Fruit fly (Drosophila melanogaster): ENCODE measurements around the gene CG17681.

The CG17681 gene

DNA sequence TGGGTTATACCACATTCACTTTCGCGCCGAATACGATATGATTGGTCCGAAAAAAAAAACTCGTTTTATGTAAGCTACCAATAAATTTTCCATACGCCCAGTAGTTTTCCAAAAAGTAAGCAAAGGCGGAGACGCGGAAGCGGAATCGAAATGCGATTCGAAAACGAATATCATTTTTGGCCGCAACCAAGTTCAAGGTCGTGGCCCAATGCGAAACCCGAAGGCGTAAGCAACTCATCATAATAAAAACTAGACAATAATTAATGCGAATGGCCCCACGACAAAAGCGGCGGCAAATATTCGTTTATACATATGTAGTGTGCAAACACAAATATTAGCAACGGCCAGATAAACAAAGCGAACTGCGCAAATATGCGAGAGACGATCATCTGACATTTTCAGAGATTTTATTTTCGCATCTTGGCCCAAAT, 16.5 kb upstream of the CG17681 start (continued):
- peak; percentile 32 for TF ChIP-seq zfh2 (GFP tag; optimal IDR thresholded peaks at IDR 0.05)
- peak; percentile 38; the same call in 1 of the 2 replicates for TF ChIP-seq Adf1 (GFP tag; IDR thresholded peaks at IDR 0.05)
- peak; percentile 44; the same call in 1 of the 2 replicates for TF ChIP-seq CG10321 (GFP tag; IDR thresholded peaks at IDR 0.05)
- peak; percentile 4 for TF ChIP-seq her (GFP tag; optimal IDR thresholded peaks at IDR 0.05)
- peak; percentile 58 for TF ChIP-seq CG15011 (GFP tag; optimal IDR thresholded peaks at IDR 0.05)
- no peak for TF ChIP-seq CG2202 (tag; optimal IDR thresholded peaks at IDR 0.05)
- peak; percentile 75 for TF ChIP-seq Rfx (GFP tag; IDR thresholded peaks at IDR 0.05)
- no peak for TF ChIP-seq CG14667 (GFP tag; IDR thresholded peaks at IDR 0.05)
- peak; percentile 13 for TF ChIP-seq Mad (GFP tag; optimal IDR thresholded peaks at IDR 0.05)
- peak; percentile 25 for TF ChIP-seq luna (GFP tag; optimal IDR thresholded peaks at IDR 0.05)
- TF ChIP-seq CoRest (tag; optimal IDR thresholded peaks at IDR 0.05): peak; percentile 19
- peak; percentile 51 for TF ChIP-seq CG18011 (GFP tag; optimal IDR thresholded peaks at IDR 0.05)
- no peak for TF ChIP-seq fd64A (GFP tag; optimal IDR thresholded peaks at IDR 0.05)
- no peak for TF ChIP-seq chm (GFP tag; IDR thresholded peaks at IDR 0.05)
- TF ChIP-seq CG10543 (GFP tag; optimal IDR thresholded peaks at IDR 0.05): peak; percentile 81
- TF ChIP-seq CG14965 (GFP tag; optimal IDR thresholded peaks at IDR 0.05; ENCODE audit: borderline replicate concordance): no peak
- peak; percentile 55 for TF ChIP-seq CG2678 (tag; optimal IDR thresholded peaks at IDR 0.05)
- no peak for TF ChIP-seq hkb (optimal IDR thresholded peaks at IDR 0.05)
- TF ChIP-seq hkb (GFP tag; IDR thresholded peaks at IDR 0.05): peak; percentile 29; the same call in 1 of the 2 replicates
- no peak for TF ChIP-seq Stat92E (GFP tag; optimal IDR thresholded peaks at IDR 0.05)
- peak; percentile 44 for TF ChIP-seq CG9932 (GFP tag; IDR thresholded peaks at IDR 0.05)
- TF ChIP-seq Dbx (GFP tag; IDR thresholded peaks at IDR 0.05): 0 out of 3 replicates have a peak, but pooled peaks have one; percentile 52
- TF ChIP-seq sr (GFP tag; IDR thresholded peaks at IDR 0.05): peak; percentile 43; the same call in 2 of the 3 replicates
- TF ChIP-seq gro (GFP tag; optimal IDR thresholded peaks at IDR 0.05): peak; percentile 66
- peak; percentile 42 for TF ChIP-seq CG1233 (GFP tag; optimal IDR thresholded peaks at IDR 0.05)
- TF ChIP-seq CG13296 (GFP tag; optimal IDR thresholded peaks at IDR 0.05): peak; percentile 37
- TF ChIP-seq CG3163 (GFP tag; optimal IDR thresholded peaks at IDR 0.05): peak; percentile 14
- peak; percentile 42 for TF ChIP-seq disco-r (GFP tag; optimal IDR thresholded peaks at IDR 0.05)
- peak; percentile 7 for TF ChIP-seq scrt (GFP tag; optimal IDR thresholded peaks at IDR 0.05)
- TF ChIP-seq CG1647 (GFP tag; optimal IDR thresholded peaks at IDR 0.05): no peak
- TF ChIP-seq PHDP (tag; optimal IDR thresholded peaks at IDR 0.05): peak; percentile 38
- TF ChIP-seq CG1792 (GFP tag; optimal IDR thresholded peaks at IDR 0.05): peak; percentile 57
- peak; percentile 21; the same call in 1 of the 2 replicates for TF ChIP-seq CG31224 (GFP tag; IDR thresholded peaks at IDR 0.05)
- no peak for TF ChIP-seq Trl (optimal IDR thresholded peaks at IDR 0.05)
- peak; percentile 68 for TF ChIP-seq Trl (GFP tag; optimal IDR thresholded peaks at IDR 0.05)
- peak; percentile 55 for TF ChIP-seq cwo (GFP tag; optimal IDR thresholded peaks at IDR 0.05)
- TF ChIP-seq CG16863 (GFP tag; optimal IDR thresholded peaks at IDR 0.05): no peak
- no peak for TF ChIP-seq pan (optimal IDR thresholded peaks at IDR 0.05)
- peak in 1 of 2 experiments; percentile 16 for TF ChIP-seq pan (GFP tag; optimal IDR thresholded peaks at IDR 0.05 in 1 of 2, IDR thresholded peaks at IDR 0.05 in 1 of 2)
- TF ChIP-seq org-1 (GFP tag; optimal IDR thresholded peaks at IDR 0.05): peak; percentile 14
- no peak for TF ChIP-seq lov (optimal IDR thresholded peaks at IDR 0.05)
- no peak for TF ChIP-seq lov (GFP tag; IDR thresholded peaks at IDR 0.05)
- TF ChIP-seq sens (GFP tag): peak; percentile 39
- no peak for TF ChIP-seq Elba2 (GFP tag; optimal IDR thresholded peaks at IDR 0.05)
- peak; percentile 27 for TF ChIP-seq HHEX (GFP tag; optimal IDR thresholded peaks at IDR 0.05)
- TF ChIP-seq Meics (GFP tag; optimal IDR thresholded peaks at IDR 0.05): peak; percentile 72
- TF ChIP-seq bcd (GFP tag; optimal IDR thresholded peaks at IDR 0.05): peak; percentile 31
- peak; percentile 50 for TF ChIP-seq CG6765 (GFP tag; optimal IDR thresholded peaks at IDR 0.05)
- TF ChIP-seq cato (GFP tag; optimal IDR thresholded peaks at IDR 0.05; ENCODE audit: borderline replicate concordance): no peak
- TF ChIP-seq ash1 (GFP tag; optimal IDR thresholded peaks at IDR 0.05): peak; percentile 18
- peak; percentile 26 for TF ChIP-seq CG13894 (tag; optimal IDR thresholded peaks at IDR 0.05)
- peak in 1 of 2 experiments; percentile 86 for TF ChIP-seq Pdp1 (GFP tag; optimal IDR thresholded peaks at IDR 0.05)

Measured in whole organism, embryonic.